Fruit fly (Drosophila melanogaster) whole organism, embryonic: ENCODE measurements around the gene alpha-PheRS.

Source experiments
- Abd-B ChIP-seq: fragments of 200-800 bp; sonication (Bioruptor generic); optimal IDR thresholded peaks from 2 replicates; lab custom pipeline; 2018; ENCODE audit warnings: missing biosample characterization, mild to moderate bottlenecking, missing genetic modification characterization, moderate library complexity
- Aef1 ChIP-seq: fragments of 200-800 bp; sonication (Bioruptor generic); IDR thresholded peaks from 3 replicates; pipeline ENCODE4 v1.3.6; 2022; ENCODE audit warnings: missing biosample characterization, missing genetic modification characterization
- CG10321 ChIP-seq: fragments of 200-800 bp; sonication (Bioruptor generic); IDR thresholded peaks from 2 replicates; pipeline ENCODE4 v1.3.6; 2022; ENCODE audit warnings: missing biosample characterization, missing genetic modification characterization
- CG11723 ChIP-seq: fragments of 200-800 bp; sonication (Bioruptor generic); optimal IDR thresholded peaks from 2 replicates; lab custom pipeline; 2017; ENCODE audit warnings: missing biosample characterization, mild to moderate bottlenecking, missing genetic modification characterization
- CG13287 ChIP-seq: fragments of 200-800 bp; sonication (Bioruptor generic); IDR thresholded peaks from 2 replicates; pipeline ENCODE4 v1.3.6; 2022; ENCODE audit warnings: missing biosample characterization, missing genetic modification characterization; ENCODE audit not compliant: partially characterized antibody
- CG15073 ChIP-seq: fragments of 200-800 bp; sonication (Bioruptor generic); optimal IDR thresholded peaks from 2 replicates; lab custom pipeline; 2016; ENCODE audit warnings: missing biosample characterization, missing genetic modification characterization
- CG15479 ChIP-seq: fragments of 200-800 bp; sonication (Bioruptor generic); optimal IDR thresholded peaks from 3 replicates; lab custom pipeline; 2019; ENCODE audit warnings: missing biosample characterization, mild to moderate bottlenecking, missing genetic modification characterization, moderate library complexity
- CG1603 ChIP-seq: fragments of 200-800 bp; sonication (Bioruptor generic); optimal IDR thresholded peaks from 2 replicates; lab custom pipeline; 2019; ENCODE audit warnings: missing biosample characterization, mild to moderate bottlenecking, missing genetic modification characterization, moderate library complexity
- CG17361 ChIP-seq: fragments of 200-800 bp; sonication (Bioruptor generic); IDR thresholded peaks from 3 replicates; pipeline ENCODE4 v1.3.6; 2022; ENCODE audit warnings: missing biosample characterization, missing genetic modification characterization
- CG3838 ChIP-seq: fragments of 200-800 bp; sonication (Bioruptor generic); optimal IDR thresholded peaks from 3 replicates; lab custom pipeline; 2016; ENCODE audit warnings: missing biosample characterization, missing genetic modification characterization
- CG3995 ChIP-seq: fragments of 200-800 bp; sonication (Bioruptor generic); optimal IDR thresholded peaks from 3 replicates; lab custom pipeline; 2016; ENCODE audit warnings: missing biosample characterization, missing genetic modification characterization
- CG42726 ChIP-seq: fragments of 200-800 bp; sonication (Bioruptor generic); IDR thresholded peaks from 2 replicates; pipeline ENCODE4 v1.3.6; 2022; ENCODE audit warnings: missing biosample characterization, missing genetic modification characterization; ENCODE audit not compliant: partially characterized antibody
- CG4360 ChIP-seq: fragments of 200-800 bp; sonication (Bioruptor generic); IDR thresholded peaks from 2 replicates; pipeline ENCODE4 v1.3.6; 2022; ENCODE audit warnings: missing biosample characterization, missing genetic modification characterization
- CG6272 ChIP-seq: fragments of 200-800 bp; sonication (Bioruptor generic); IDR thresholded peaks from 2 replicates; pipeline ENCODE4 v1.3.6; 2022; ENCODE audit warnings: missing biosample characterization, missing genetic modification characterization
- CG7271 ChIP-seq: fragments of 200-800 bp; sonication (Bioruptor generic); optimal IDR thresholded peaks from 2 replicates; lab custom pipeline; 2018; ENCODE audit warnings: missing biosample characterization, mild to moderate bottlenecking, missing genetic modification characterization, moderate library complexity
- CG7987 ChIP-seq: fragments of 200-800 bp; sonication (Bioruptor generic); optimal IDR thresholded peaks from 2 replicates; lab custom pipeline; 2018; ENCODE audit warnings: missing biosample characterization, mild to moderate bottlenecking, missing genetic modification characterization, moderate library complexity
- Drgx ChIP-seq: fragments of 200-800 bp; sonication (Bioruptor generic); IDR thresholded peaks from 2 replicates; pipeline ENCODE4 v1.3.6; 2022; ENCODE audit warnings: missing biosample characterization, missing genetic modification characterization
- E2f2 ChIP-seq: fragments of 200-800 bp; sonication (Bioruptor generic); IDR thresholded peaks from 2 replicates; pipeline ENCODE4 v1.3.6; 2022; ENCODE audit warnings: missing biosample characterization, missing genetic modification characterization
- Gsc ChIP-seq: fragments of 200-800 bp; sonication (Bioruptor generic); IDR thresholded peaks from 2 replicates; pipeline ENCODE4 v1.3.6; 2022; ENCODE audit warnings: missing biosample characterization, missing genetic modification characterization
- HHEX ChIP-seq: fragments of 200-800 bp; sonication (Bioruptor generic); optimal IDR thresholded peaks from 3 replicates; lab custom pipeline; 2017; ENCODE audit warnings: missing biosample characterization, mild to moderate bottlenecking, missing genetic modification characterization, missing genetic modification reagents
- Hr3 ChIP-seq: fragments of 200-800 bp; sonication (Bioruptor generic); optimal IDR thresholded peaks from 3 replicates; lab custom pipeline; 2016; ENCODE audit warnings: missing biosample characterization, missing genetic modification characterization
- Jarid2 ChIP-seq: fragments of 200-800 bp; sonication (Bioruptor generic); optimal IDR thresholded peaks from 3 replicates; lab custom pipeline; 2017; ENCODE audit warnings: mild to moderate bottlenecking, missing biosample characterization, missing genetic modification reagents, missing genetic modification characterization
- Lpt ChIP-seq: fragments of >200 bp; optimal IDR thresholded peaks from 2 replicates; lab custom pipeline; 2018; ENCODE audit warnings: missing biosample characterization, missing genetic modification characterization
- NK7.1 ChIP-seq: fragments of 200-800 bp; sonication (Bioruptor generic); optimal IDR thresholded peaks from 3 replicates; lab custom pipeline; 2016; ENCODE audit warnings: missing biosample characterization, missing genetic modification characterization
- Nf-YB ChIP-seq: fragments of 200-800 bp; sonication (Bioruptor generic); optimal IDR thresholded peaks from 3 replicates; lab custom pipeline; 2019; ENCODE audit warnings: missing biosample characterization, mild to moderate bottlenecking, missing genetic modification characterization, moderate library complexity
- Oaz ChIP-seq: fragments of 200-800 bp; sonication (Bioruptor generic); IDR thresholded peaks from 2 replicates; pipeline ENCODE4 v1.3.6; 2022; ENCODE audit warnings: missing biosample characterization, missing genetic modification characterization
- PHDP ChIP-seq: fragments of 200-800 bp; sonication (Bioruptor generic); optimal IDR thresholded peaks from 3 replicates; lab custom pipeline; 2018; ENCODE audit warnings: missing biosample characterization, mild to moderate bottlenecking, missing genetic modification characterization, moderate library complexity
- Taf1 ChIP-seq: fragments of 200-800 bp; sonication (Bioruptor generic); IDR thresholded peaks from 2 replicates; pipeline ENCODE4 v1.3.6; 2022; ENCODE audit warnings: missing biosample characterization, missing genetic modification characterization
- Vsx1 ChIP-seq: fragments of 200-800 bp; sonication (Bioruptor generic); optimal IDR thresholded peaks from 2 replicates; lab custom pipeline; 2017; ENCODE audit warnings: missing biosample characterization, mild to moderate bottlenecking, missing genetic modification characterization, missing genetic modification reagents
- abd-A ChIP-seq: fragments of 200-800 bp; sonication (Bioruptor generic); optimal IDR thresholded peaks from 3 replicates; lab custom pipeline; 2019; ENCODE audit warnings: missing biosample characterization, mild to moderate bottlenecking, missing genetic modification characterization, moderate library complexity
- al ChIP-seq: fragments of 200-800 bp; sonication (Bioruptor generic); IDR thresholded peaks from 2 replicates; pipeline ENCODE4 v1.3.6; 2022; ENCODE audit warnings: missing biosample characterization, missing genetic modification characterization
- amos ChIP-seq: fragments of 200-800 bp; sonication (Bioruptor generic); IDR thresholded peaks from 2 replicates; pipeline ENCODE4 v1.3.6; 2022; ENCODE audit warnings: missing biosample characterization, missing genetic modification characterization; ENCODE audit not compliant: partially characterized antibody
- aop ChIP-seq: fragments of 200-800 bp; sonication (Bioruptor generic); IDR thresholded peaks from 2 replicates; pipeline ENCODE4 v1.3.6; 2022; ENCODE audit warnings: missing biosample characterization, missing genetic modification characterization
- dan ChIP-seq: fragments of 200-800 bp; sonication (Bioruptor generic); IDR thresholded peaks from 2 replicates; pipeline ENCODE4 v1.3.6; 2022; ENCODE audit warnings: missing biosample characterization, missing genetic modification characterization
- dmrt99B ChIP-seq: fragments of 200-800 bp; sonication (Bioruptor generic); optimal IDR thresholded peaks from 2 replicates; lab custom pipeline; 2018; ENCODE audit warnings: missing biosample characterization, mild to moderate bottlenecking, missing genetic modification characterization, moderate library complexity
- emc ChIP-seq: fragments of 200-800 bp; sonication (Bioruptor generic); optimal IDR thresholded peaks from 2 replicates; lab custom pipeline; 2016; ENCODE audit warnings: missing biosample characterization, missing genetic modification characterization
- exex ChIP-seq: fragments of 200-800 bp; sonication (Bioruptor generic); optimal IDR thresholded peaks from 4 replicates; lab custom pipeline; 2018; ENCODE audit warnings: missing biosample characterization, mild to moderate bottlenecking, missing genetic modification characterization, moderate library complexity
- fu2 ChIP-seq: fragments of 200-800 bp; sonication (Bioruptor generic); optimal IDR thresholded peaks from 2 replicates; lab custom pipeline; 2016; ENCODE audit warnings: missing biosample characterization, missing genetic modification characterization
- gfzf ChIP-seq: fragments of 200-800 bp; sonication (Bioruptor generic); optimal IDR thresholded peaks from 2 replicates; lab custom pipeline; 2016; ENCODE audit warnings: missing biosample characterization, mild to moderate bottlenecking, missing genetic modification characterization, moderate library complexity
- ind ChIP-seq: fragments of 200-800 bp; sonication (Bioruptor generic); optimal IDR thresholded peaks from 3 replicates; lab custom pipeline; 2016; ENCODE audit warnings: missing biosample characterization, missing genetic modification characterization
- lilli ChIP-seq: fragments of 200-800 bp; sonication (Bioruptor generic); optimal IDR thresholded peaks from 3 replicates; lab custom pipeline; 2016; ENCODE audit warnings: missing biosample characterization, missing genetic modification characterization
- lmd ChIP-seq: fragments of 200-800 bp; sonication (Bioruptor generic); IDR thresholded peaks from 2 replicates; pipeline ENCODE4 v1.3.6; 2022; ENCODE audit warnings: missing biosample characterization, missing genetic modification characterization
- lola ChIP-seq, 3 experiments: fragments of >200 bp in 2 of 3; fragments of 200-800 bp in 1 of 3; sonication (Bioruptor generic) in 1 of 3; optimal IDR thresholded peaks; 2 replicates each; lab custom pipeline; 2017 to 2019; ENCODE audit warnings: missing biosample characterization in 3 of 3, missing genetic modification characterization in 3 of 3, mild to moderate bottlenecking in 1 of 3, moderate library complexity in 1 of 3
- schlank ChIP-seq: fragments of 200-800 bp; sonication (Bioruptor generic); optimal IDR thresholded peaks from 2 replicates; lab custom pipeline; 2018; ENCODE audit warnings: missing biosample characterization, mild to moderate bottlenecking, missing genetic modification characterization
- sens-2 ChIP-seq: fragments of 200-800 bp; sonication (Bioruptor generic); IDR thresholded peaks from 2 replicates; pipeline ENCODE4 v1.3.6; 2022; ENCODE audit warnings: missing biosample characterization, missing genetic modification characterization
- sima ChIP-seq: fragments of 200-800 bp; sonication (Bioruptor generic); optimal IDR thresholded peaks from 2 replicates; lab custom pipeline; 2016; ENCODE audit warnings: missing biosample characterization, missing genetic modification characterization
- so ChIP-seq: fragments of 200-800 bp; sonication (Bioruptor generic); IDR thresholded peaks from 3 replicates; pipeline ENCODE4 v1.3.6; 2022; ENCODE audit warnings: missing biosample characterization, missing genetic modification characterization
- sug ChIP-seq: fragments of 200-800 bp; optimal IDR thresholded peaks from 2 replicates; lab custom pipeline; 2019; ENCODE audit warnings: missing biosample characterization, mild to moderate bottlenecking, missing genetic modification characterization, moderate library complexity
- toy ChIP-seq: fragments of 200-800 bp; sonication (Bioruptor generic); IDR thresholded peaks from 2 replicates; pipeline ENCODE4 v1.3.6; 2022; ENCODE audit warnings: missing biosample characterization, missing genetic modification characterization

Gene alpha-PheRS

DNA sequence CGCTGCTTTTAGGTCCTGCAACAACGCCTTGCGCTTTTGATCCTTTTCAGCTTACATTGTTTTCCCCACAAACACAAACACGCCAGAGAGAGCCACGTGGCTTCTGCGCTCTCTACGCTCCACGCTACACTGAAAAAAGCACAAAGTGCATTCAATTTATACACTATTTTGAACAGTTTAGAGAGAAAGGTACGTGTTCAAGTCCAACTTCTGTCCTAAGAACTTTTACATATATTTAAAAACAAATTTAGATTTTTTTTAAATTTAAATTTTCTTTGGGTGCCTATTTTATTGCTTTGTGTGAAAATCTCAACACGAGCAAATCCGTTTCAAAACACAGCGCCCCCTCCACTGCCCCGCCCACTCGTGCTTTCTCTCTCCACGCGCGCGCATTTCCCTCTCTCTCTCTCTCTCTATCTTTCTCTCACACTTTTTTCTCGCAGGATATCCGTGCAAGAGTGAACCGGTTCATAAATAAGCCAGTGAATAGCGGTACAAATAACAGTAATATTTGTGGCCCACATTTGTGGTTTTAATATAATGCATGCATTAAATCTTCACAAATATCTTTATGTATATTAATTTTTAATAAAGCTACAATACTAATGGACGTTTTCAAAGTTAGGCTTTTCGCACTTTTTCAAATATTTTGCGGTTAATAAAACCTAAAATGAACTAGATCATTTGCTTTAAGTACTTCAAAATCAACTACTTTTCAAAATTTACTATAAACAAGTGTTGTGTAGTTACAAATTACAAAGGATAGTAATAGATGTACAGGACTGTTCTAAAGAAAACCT is 45.2 kb downstream of the alpha-PheRS start (continued):
- TF ChIP-seq CG4360 (no peak), CG1603 (tag; lab: Kevin White, UChicago) (peak; percentile 51), fu2 (no peak), CG7987 (GFP tag; lab: Kevin White, UChicago) (peak; percentile 59), Vsx1 (peak; percentile 62), lilli (peak; percentile 79), Taf1 (peak; percentile 51; the same call in 1 of the 2 replicates), abd-A (tag; lab: Kevin White, UChicago) (peak; percentile 61), CG6272 (GFP tag; lab: Robert Waterston, UW) (peak; percentile 85), gfzf (GFP tag; lab: Kevin White, UChicago) (no peak), CG3995 (no peak), sima (GFP tag; lab: Kevin White, UChicago) (no peak), amos (GFP tag; lab: Robert Waterston, UW) (no peak), PHDP (peak; percentile 85), emc (no peak), E2f2 (GFP tag; lab: Robert Waterston, UW) (peak; percentile 72), ind (GFP tag; lab: Kevin White, UChicago) (peak; percentile 70), Abd-B (GFP tag; lab: Kevin White, UChicago) (peak; percentile 46), Nf-YB (GFP tag; lab: Kevin White, UChicago) (peak; percentile 63), CG15479 (GFP tag; lab: Kevin White, UChicago) (no peak), lola (GFP tag; optimal IDR thresholded peaks at IDR 0.05; lab: Kevin White, UChicago) (peak in 1 of 3 experiments; percentile 64), NK7.1 (GFP tag; lab: Kevin White, UChicago) (peak; percentile 40), Jarid2 (peak; percentile 41), CG11723 (GFP tag; lab: Kevin White, UChicago) (peak; percentile 52), Gsc (GFP tag; lab: Robert Waterston, UW) (0 out of 2 replicates have a peak, but pooled peaks have one; percentile 8), Aef1 (GFP tag; lab: Robert Waterston, UW) (peak; percentile 81), CG15073 (GFP tag; lab: Kevin White, UChicago) (peak; percentile 41), schlank (peak; percentile 43), dmrt99B (tag; lab: Kevin White, UChicago) (peak; percentile 90), CG7271 (tag; lab: Kevin White, UChicago) (no peak), CG17361 (peak; percentile 85), CG42726 (no peak), Hr3 (GFP tag; lab: Kevin White, UChicago) (peak; percentile 68), Lpt (GFP tag; lab: Kevin White, UChicago) (no peak), al (GFP tag; lab: Robert Waterston, UW) (peak; percentile 73), CG13287 (GFP tag; lab: Robert Waterston, UW) (no peak), exex (tag; lab: Kevin White, UChicago) (peak; percentile 48), lmd (GFP tag; lab: Robert Waterston, UW) (peak; percentile 85), sens-2 (peak; percentile 64), Drgx (GFP tag; lab: Robert Waterston, UW) (peak; percentile 91), Oaz (peak; percentile 65), dan (GFP tag; lab: Robert Waterston, UW) (no peak), so (GFP tag; lab: Robert Waterston, UW) (peak; percentile 88), toy (GFP tag; lab: Robert Waterston, UW) (peak; percentile 63; the same call in 1 of the 2 replicates), CG3838 (peak; percentile 61), CG10321 (no peak), HHEX (GFP tag; lab: Kevin White, UChicago) (peak; percentile 84), aop (no peak), sug (tag; lab: Kevin White, UChicago) (peak; percentile 47)
